Fruit fly (Drosophila melanogaster) whole organism, wandering third instar larva: Measurements from ENCODE around the gene CG2991.

Source experiments
- Abd-B ChIP-seq: fragments of >200 bp; optimal IDR thresholded peaks from 2 replicates; lab custom pipeline; 2017; ENCODE audit warnings: missing biosample characterization, missing genetic modification characterization
- CG32264 ChIP-seq: fragments of 200-800 bp; sonication (Bioruptor generic); optimal IDR thresholded peaks from 2 replicates; lab custom pipeline; 2016; ENCODE audit warnings: missing biosample characterization, missing genetic modification characterization
- Dfd ChIP-seq: fragments of >200 bp; optimal IDR thresholded peaks from 2 replicates; lab custom pipeline; 2017; ENCODE audit warnings: missing biosample characterization, missing genetic modification characterization
- Dif ChIP-seq: fragments of 200-275, 200-300 bp; sonication (Bioruptor generic); optimal IDR thresholded peaks from 2 replicates; lab custom pipeline; 2018; ENCODE audit warnings: missing biosample characterization, missing genetic modification characterization; ENCODE audit not compliant: partially characterized antibody
- GATAd ChIP-seq: sonication (Bioruptor generic); optimal IDR thresholded peaks from 2 replicates; lab custom pipeline; 2016; ENCODE audit warnings: missing biosample characterization, missing genetic modification characterization
- HLH106 ChIP-seq: fragments of 200-800 bp; optimal IDR thresholded peaks from 3 replicates; lab custom pipeline; 2019; ENCODE audit warnings: missing biosample characterization, mild to moderate bottlenecking, missing genetic modification characterization, moderate library complexity
- Hnf4 ChIP-seq: fragments of 200-800 bp; sonication (Bioruptor generic); optimal IDR thresholded peaks from 2 replicates; lab custom pipeline; 2016; ENCODE audit warnings: missing biosample characterization, mild to moderate bottlenecking, missing genetic modification characterization
- Hr83 ChIP-seq: fragments of 200-300 bp; sonication (Bioruptor generic); optimal IDR thresholded peaks from 2 replicates; lab custom pipeline; 2016; ENCODE audit warnings: missing biosample characterization, mild to moderate bottlenecking, missing genetic modification characterization, moderate library complexity; ENCODE audit not compliant: poor library complexity, severe bottlenecking
- N ChIP-seq: fragments of >200 bp; optimal IDR thresholded peaks from 2 replicates; lab custom pipeline; 2018; ENCODE audit warnings: missing biosample characterization, missing external identifiers, missing genetic modification characterization
- OdsH ChIP-seq: fragments of 200-800 bp; sonication (Bioruptor generic); optimal IDR thresholded peaks from 2 replicates; lab custom pipeline; 2016; ENCODE audit warnings: missing biosample characterization, mild to moderate bottlenecking, missing genetic modification characterization
- Rel ChIP-seq, 2 experiments: fragments of 200-800 bp; sonication (Bioruptor generic) in 1 of 2; optimal IDR thresholded peaks; 2 replicates in 1 of 2; 3 replicates in 1 of 2; lab custom pipeline; 2016 to 2019; ENCODE audit warnings: mild to moderate bottlenecking in 2 of 2, missing biosample characterization in 2 of 2, missing genetic modification characterization in 2 of 2, moderate library complexity in 1 of 2
- Sp1 ChIP-seq: fragments of 200-800 bp; sonication (Bioruptor generic); optimal IDR thresholded peaks from 3 replicates; lab custom pipeline; 2019; ENCODE audit warnings: missing biosample characterization, mild to moderate bottlenecking, missing genetic modification characterization, moderate library complexity
- br ChIP-seq: fragments of 200-800 bp; sonication (Bioruptor generic); optimal IDR thresholded peaks from 2 replicates; lab custom pipeline; 2016; ENCODE audit warnings: missing biosample characterization, missing genetic modification characterization
- dmrt93B ChIP-seq: fragments of 200-800 bp; sonication (Bioruptor generic); optimal IDR thresholded peaks from 2 replicates; lab custom pipeline; 2018; ENCODE audit warnings: missing biosample characterization, mild to moderate bottlenecking, missing genetic modification characterization
- ey ChIP-seq: fragments of 200-800 bp; sonication (Bioruptor generic); optimal IDR thresholded peaks from 2 replicates; lab custom pipeline; 2016; ENCODE audit warnings: missing biosample characterization, missing genetic modification characterization
- foxo ChIP-seq, 2 experiments: fragments of 200-800 bp; sonication (Bioruptor generic); optimal IDR thresholded peaks; 2 replicates in 1 of 2; 3 replicates in 1 of 2; lab custom pipeline; 2016 to 2017; ENCODE audit warnings: missing biosample characterization in 2 of 2, missing genetic modification characterization in 2 of 2
- fru ChIP-seq: fragments of 200-800 bp; sonication (Bioruptor generic); optimal IDR thresholded peaks from 3 replicates; lab custom pipeline; 2016; ENCODE audit warnings: missing biosample characterization, mild to moderate bottlenecking, missing genetic modification characterization
- h ChIP-seq: fragments of 200-800 bp; sonication (Bioruptor generic); optimal IDR thresholded peaks from 3 replicates; lab custom pipeline; 2016; ENCODE audit warnings: missing biosample characterization, mild to moderate bottlenecking, missing genetic modification characterization
- jim ChIP-seq: fragments of 175-275, 200-325 bp; sonication (Bioruptor generic); optimal IDR thresholded peaks from 2 replicates; lab custom pipeline; 2016; ENCODE audit warnings: missing biosample characterization, mild to moderate bottlenecking, missing genetic modification characterization
- lola ChIP-seq: fragments of >200 bp; optimal IDR thresholded peaks from 2 replicates; lab custom pipeline; 2017; ENCODE audit warnings: missing biosample characterization, missing genetic modification characterization
- psq ChIP-seq: fragments of 200-800 bp; sonication (Bioruptor generic); optimal IDR thresholded peaks from 3 replicates; lab custom pipeline; 2017; ENCODE audit warnings: missing biosample characterization, mild to moderate bottlenecking, missing genetic modification characterization, moderate library complexity
- rgr ChIP-seq: fragments of 200-800 bp; sonication (Bioruptor generic); optimal IDR thresholded peaks from 3 replicates; lab custom pipeline; 2016; ENCODE audit warnings: missing biosample characterization, mild to moderate bottlenecking, missing genetic modification characterization
- sage ChIP-seq: fragments of 200-800 bp; sonication (Bioruptor generic); optimal IDR thresholded peaks from 2 replicates; lab custom pipeline; 2016; ENCODE audit warnings: missing biosample characterization, mild to moderate bottlenecking, missing genetic modification characterization
- sv ChIP-seq: fragments of 200-800 bp; sonication (Bioruptor generic); optimal IDR thresholded peaks from 3 replicates; lab custom pipeline; 2016; ENCODE audit warnings: missing biosample characterization, missing genetic modification characterization
- tai ChIP-seq: sonication (Bioruptor generic); optimal IDR thresholded peaks from 2 replicates; lab custom pipeline; 2016; ENCODE audit warnings: missing biosample characterization, missing genetic modification characterization
- usp ChIP-seq: fragments of >200 bp; optimal IDR thresholded peaks from 2 replicates; lab custom pipeline; 2017; ENCODE audit warnings: missing biosample characterization, missing genetic modification characterization

The CG2991 gene

dm6 chr2L:2900392-2901028 lies 43.5 kb downstream of the CG2991 start:
- TF ChIP-seq Rel (GFP tag; optimal IDR thresholded peaks at IDR 0.05; lab: Kevin White, UChicago) = no peak
- peak; percentile 54 for TF ChIP-seq Rel (tag; optimal IDR thresholded peaks at IDR 0.05; lab: Kevin White, UChicago)
- TF ChIP-seq N (GFP tag; lab: Kevin White, UChicago) = no peak
- peak; percentile 30 for TF ChIP-seq psq
- TF ChIP-seq h (GFP tag; lab: Kevin White, UChicago) = peak; percentile 89

- no peak for TF ChIP-seq Dfd
- TF ChIP-seq Rel (GFP tag; optimal IDR thresholded peaks at IDR 0.05; lab: Kevin White, UChicago) = no peak
- no peak for TF ChIP-seq Rel (tag; optimal IDR thresholded peaks at IDR 0.05; lab: Kevin White, UChicago)
- TF ChIP-seq fru (GFP tag; lab: Kevin White, UChicago) = no peak
- TF ChIP-seq OdsH (GFP tag; lab: Kevin White, UChicago) = no peak
- TF ChIP-seq foxo (GFP tag; optimal IDR thresholded peaks at IDR 0.05; lab: Kevin White, UChicago) = peak in 1 of 2 experiments; percentile 0
- no peak for TF ChIP-seq CG32264 (GFP tag; lab: Kevin White, UChicago)
- no peak for TF ChIP-seq tai (GFP tag; lab: Kevin White, UChicago)
- TF ChIP-seq lola = no peak
Observed at dm6 chr2L:2901445-2901844, 44.5 kb downstream of the CG2991 start.

dm6 chr2L:2903649-2904048 lies 46.7 kb downstream of the CG2991 start:
- TF ChIP-seq dmrt93B (GFP tag; lab: Kevin White, UChicago) (no peak), Dif (no peak), br (GFP tag; lab: Kevin White, UChicago) (no peak), ey (no peak), psq (no peak), Dfd (no peak), Abd-B (GFP tag; lab: Kevin White, UChicago) (no peak), fru (GFP tag; lab: Kevin White, UChicago) (no peak), usp (GFP tag; lab: Kevin White, UChicago) (no peak), jim (GFP tag; lab: Kevin White, UChicago) (no peak), Hr83 (no peak), N (GFP tag; lab: Kevin White, UChicago) (no peak), sv (GFP tag; lab: Kevin White, UChicago) (no peak), Rel (GFP tag; optimal IDR thresholded peaks at IDR 0.05; lab: Kevin White, UChicago) (no peak), Rel (tag; optimal IDR thresholded peaks at IDR 0.05; lab: Kevin White, UChicago) (no peak), Sp1 (GFP tag; lab: Kevin White, UChicago) (no peak)

- TF ChIP-seq HLH106 (tag; lab: Kevin White, UChicago) (no peak), Dif (no peak), sage (GFP tag; lab: Kevin White, UChicago) (no peak), GATAd (GFP tag; lab: Kevin White, UChicago) (peak; percentile 50), OdsH (GFP tag; lab: Kevin White, UChicago) (peak; percentile 11), Hnf4 (GFP tag; lab: Kevin White, UChicago) (peak; percentile 8)
Observed at dm6 chr2L:2904316-2905050, 47.5 kb downstream of the CG2991 start.

- TF ChIP-seq HLH106 (tag; lab: Kevin White, UChicago) (peak; percentile 50), sv (GFP tag; lab: Kevin White, UChicago) (no peak), rgr (GFP tag; lab: Kevin White, UChicago) (peak; percentile 65), usp (GFP tag; lab: Kevin White, UChicago) (no peak), ey (no peak), psq (peak; percentile 89), h (GFP tag; lab: Kevin White, UChicago) (peak; percentile 45), Abd-B (GFP tag; lab: Kevin White, UChicago) (no peak), jim (GFP tag; lab: Kevin White, UChicago) (no peak), foxo (GFP tag; optimal IDR thresholded peaks at IDR 0.05; lab: Kevin White, UChicago) (peak in 1 of 2 experiments; percentile 68), fru (GFP tag; lab: Kevin White, UChicago) (peak; percentile 52), dmrt93B (GFP tag; lab: Kevin White, UChicago) (peak; percentile 19), OdsH (GFP tag; lab: Kevin White, UChicago) (peak; percentile 53), Hnf4 (GFP tag; lab: Kevin White, UChicago) (peak; percentile 9), Sp1 (GFP tag; lab: Kevin White, UChicago) (peak; percentile 64)
Observed at dm6 chr2L:2905051-2905446, 48.1 kb downstream of the CG2991 start.
